Worm (Caenorhabditis elegans) whole organism, L2 larva: ENCODE data around the gene F47C12.13.

Experiments
- C34F6.9 ChIP-seq: fragments of 150-350 bp; optimal IDR thresholded peaks from 2 replicates; lab custom pipeline; 2014; ENCODE audit warnings: missing biosample characterization, missing genetic modification characterization
- F13H6.1 ChIP-seq: sonication (generic microtip); optimal IDR thresholded peaks from 2 replicates; lab custom pipeline; 2016; ENCODE audit warnings: missing genetic modification characterization, missing compliant biosample characterization
- R02D3.7 ChIP-seq: fragments of 150-350 bp; optimal IDR thresholded peaks from 2 replicates; lab custom pipeline; 2014; ENCODE audit warnings: missing biosample characterization, missing genetic modification characterization
- ZK546.5 ChIP-seq: sonication (generic microtip); optimal IDR thresholded peaks from 2 replicates; lab custom pipeline; 2017; ENCODE audit warnings: missing biosample characterization, missing genetic modification characterization
- ama-1 ChIP-seq: fragments of 150-350 bp; optimal IDR thresholded peaks from 2 replicates; lab custom pipeline; 2018; ENCODE audit warnings: inconsistent platforms
- blmp-1 ChIP-seq: sonication (generic microtip); optimal IDR thresholded peaks from 2 replicates; lab custom pipeline; 2017; ENCODE audit warnings: missing genetic modification characterization, mild to moderate bottlenecking, missing compliant biosample characterization, antibody characterized with exemption, moderate library complexity; ENCODE audit not compliant: insufficient read depth
- ceh-16 ChIP-seq: fragments of 150-350 bp; optimal IDR thresholded peaks from 2 replicates; lab custom pipeline; 2014; ENCODE audit warnings: missing biosample characterization, missing genetic modification characterization
- crh-2 ChIP-seq: sonication (generic microtip); optimal IDR thresholded peaks from 2 replicates; lab custom pipeline; 2017; ENCODE audit warnings: missing biosample characterization, missing genetic modification characterization
- dmd-4 ChIP-seq: sonication (generic microtip); optimal IDR thresholded peaks from 2 replicates; lab custom pipeline; 2017; ENCODE audit warnings: missing biosample characterization, missing genetic modification characterization
- egl-27 ChIP-seq: sonication (generic microtip); optimal IDR thresholded peaks from 3 replicates; lab custom pipeline; 2017; ENCODE audit warnings: missing biosample characterization, missing genetic modification reagents, missing genetic modification characterization
- elt-1 ChIP-seq: fragments of 150-350 bp; optimal IDR thresholded peaks from 2 replicates; lab custom pipeline; 2014; ENCODE audit warnings: missing biosample characterization, missing genetic modification characterization
- gmeb-1 ChIP-seq: fragments of 150-350 bp; optimal IDR thresholded peaks from 2 replicates; lab custom pipeline; 2014; ENCODE audit warnings: missing biosample characterization, missing genetic modification characterization
- lin-11 ChIP-seq: fragments of 150-350 bp; sonication (generic microtip); optimal IDR thresholded peaks from 2 replicates; lab custom pipeline; 2014; ENCODE audit warnings: missing biosample characterization, missing genetic modification characterization, inconsistent platforms, mixed read lengths
- lin-39 ChIP-seq: fragments of 150-350 bp; optimal IDR thresholded peaks from 2 replicates; lab custom pipeline; 2014; ENCODE audit warnings: missing biosample characterization, missing genetic modification reagents, missing genetic modification characterization
- mbf-1 ChIP-seq: sonication (generic microtip); optimal IDR thresholded peaks from 2 replicates; lab custom pipeline; 2017; ENCODE audit warnings: missing biosample characterization, missing genetic modification characterization
- mdl-1 ChIP-seq, 2 experiments: fragments of 150-350 bp in 1 of 2; sonication (generic microtip) in 1 of 2; optimal IDR thresholded peaks; 2 replicates each; lab custom pipeline; 2017; ENCODE audit warnings: missing biosample characterization in 2 of 2, missing genetic modification characterization in 2 of 2
- nhr-10 ChIP-seq: sonication (generic microtip); optimal IDR thresholded peaks from 2 replicates; lab custom pipeline; 2017; ENCODE audit warnings: missing biosample characterization, missing genetic modification characterization
- nhr-21 ChIP-seq: fragments of 150-350 bp; optimal IDR thresholded peaks from 2 replicates; lab custom pipeline; 2014; ENCODE audit warnings: missing biosample characterization, missing genetic modification characterization
- nhr-237 ChIP-seq: fragments of 150-350 bp; optimal IDR thresholded peaks from 2 replicates; lab custom pipeline; 2014; ENCODE audit warnings: missing biosample characterization, missing genetic modification characterization
- nhr-6 ChIP-seq: fragments of 150-350 bp; optimal IDR thresholded peaks from 2 replicates; lab custom pipeline; 2014; ENCODE audit warnings: missing biosample characterization, missing genetic modification characterization
- nhr-77 ChIP-seq: fragments of 150-350 bp; optimal IDR thresholded peaks from 2 replicates; lab custom pipeline; 2014; ENCODE audit warnings: missing biosample characterization, missing genetic modification characterization
- peb-1 ChIP-seq: fragments of 150-350 bp; optimal IDR thresholded peaks from 2 replicates; lab custom pipeline; 2014; ENCODE audit warnings: missing biosample characterization, missing genetic modification characterization
- sem-4 ChIP-seq: fragments of 150-350 bp; optimal IDR thresholded peaks from 2 replicates; lab custom pipeline; 2014; ENCODE audit warnings: missing biosample characterization, missing genetic modification reagents, missing genetic modification characterization
- skn-1 ChIP-seq: sonication (generic microtip); optimal IDR thresholded peaks from 2 replicates; lab custom pipeline; 2017; ENCODE audit warnings: missing biosample characterization, missing genetic modification characterization
- snpc-4 ChIP-seq: fragments of 150-350 bp; optimal IDR thresholded peaks from 2 replicates; lab custom pipeline; 2014; ENCODE audit warnings: missing biosample characterization, missing genetic modification characterization
- unc-62 ChIP-seq: fragments of 150-350 bp; optimal IDR thresholded peaks from 2 replicates; lab custom pipeline; 2014; ENCODE audit warnings: missing biosample characterization, missing genetic modification reagents, missing genetic modification characterization
- zag-1 ChIP-seq: fragments of 150-350 bp; optimal IDR thresholded peaks from 2 replicates; lab custom pipeline; 2014; ENCODE audit warnings: missing biosample characterization, missing genetic modification characterization
- ztf-1 ChIP-seq: fragments of 200-800 bp; sonication (Bioruptor generic); conservative IDR thresholded peaks from 2 replicates; pipeline ENCODE4 v1.3.6; 2022; ENCODE audit warnings: missing genetic modification characterization, missing compliant biosample characterization
- ztf-11 ChIP-seq: sonication (generic microtip); optimal IDR thresholded peaks from 2 replicates; lab custom pipeline; 2017; ENCODE audit warnings: missing biosample characterization, missing genetic modification characterization
- ztf-4 ChIP-seq: fragments of 150-350 bp; optimal IDR thresholded peaks from 2 replicates; lab custom pipeline; 2014; ENCODE audit warnings: missing biosample characterization, missing genetic modification characterization

F47C12.13 gene

DNA sequence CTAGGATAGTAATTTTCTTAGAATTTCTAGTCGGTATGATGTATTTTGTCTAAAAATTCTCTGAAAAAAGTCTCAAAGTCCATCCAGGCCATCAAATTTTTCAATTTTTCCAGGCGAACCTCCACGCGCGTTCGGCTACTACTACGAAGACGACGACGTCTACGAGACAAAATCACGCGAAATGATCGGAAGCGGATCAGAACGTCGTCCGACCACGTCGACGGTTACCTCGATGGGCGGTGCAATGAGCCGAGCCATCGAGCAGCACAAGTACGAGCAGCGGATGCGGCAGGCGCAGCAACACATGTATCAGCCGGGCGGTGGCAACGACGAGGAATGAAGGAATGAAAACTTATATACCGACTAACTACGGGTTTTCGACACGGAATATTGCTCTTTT, 19.4 kb upstream of the F47C12.13 start:
- TF ChIP-seq F13H6.1 (tag; lab: Kevin White, UChicago) (no peak), egl-27 (tag; lab: Kevin White, UChicago) (no peak), nhr-237 (tag; lab: Kevin White, UChicago) (no peak), skn-1 (no peak), mbf-1 (tag; lab: Kevin White, UChicago) (no peak), lin-11 (no peak), nhr-21 (tag; lab: Kevin White, UChicago) (no peak), ceh-16 (no peak), crh-2 (no peak), peb-1 (tag; lab: Kevin White, UChicago) (no peak), unc-62 (no peak), nhr-6 (tag; lab: Kevin White, UChicago) (no peak), nhr-10 (tag; lab: Kevin White, UChicago) (no peak)

DNA sequence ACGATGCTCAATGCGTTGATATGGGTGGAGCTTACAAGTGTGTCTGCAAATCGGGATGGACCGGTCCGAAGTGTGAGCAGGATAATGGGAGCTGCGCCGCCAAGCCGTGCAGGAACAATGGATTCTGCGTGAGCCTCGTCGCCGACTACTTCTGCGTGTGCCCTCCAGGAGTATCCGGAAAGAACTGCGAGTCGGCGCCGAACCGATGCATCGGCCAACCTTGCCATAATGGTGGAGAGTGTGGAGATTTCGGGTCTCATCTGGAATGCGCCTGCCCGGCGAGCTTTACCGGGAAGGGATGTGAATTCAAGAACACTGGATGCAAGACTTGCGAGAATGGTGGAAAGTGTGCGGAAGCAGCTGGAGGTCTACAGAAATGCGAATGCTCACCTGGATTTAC, 15.7 kb upstream of the F47C12.13 start:
- TF ChIP-seq mdl-1 (tag; optimal IDR thresholded peaks at IDR 0.05; lab: Kevin White, UChicago) = no peak
- no peak for TF ChIP-seq sem-4 (tag; lab: Kevin White, UChicago)
- no peak for TF ChIP-seq gmeb-1 (tag; lab: Kevin White, UChicago)
- TF ChIP-seq nhr-6 (tag; lab: Kevin White, UChicago) = no peak
- no peak for TF ChIP-seq snpc-4 (tag; lab: Kevin White, UChicago)
- no peak for TF ChIP-seq elt-1 (tag; lab: Kevin White, UChicago)
- no peak for TF ChIP-seq nhr-10 (tag; lab: Kevin White, UChicago)
- no peak for TF ChIP-seq unc-62
- TF ChIP-seq ztf-4 (tag; lab: Kevin White, UChicago) = no peak
- no peak for TF ChIP-seq nhr-21 (tag; lab: Kevin White, UChicago)
- no peak for TF ChIP-seq nhr-77
- TF ChIP-seq ZK546.5 = no peak
- TF ChIP-seq dmd-4 = no peak
- TF ChIP-seq peb-1 (tag; lab: Kevin White, UChicago) = no peak
- TF ChIP-seq ceh-16 = no peak
- TF ChIP-seq mbf-1 (tag; lab: Kevin White, UChicago) = no peak
- no peak for TF ChIP-seq R02D3.7
- TF ChIP-seq zag-1 (tag; lab: Kevin White, UChicago) = no peak
- TF ChIP-seq, all 48 proteins: peak for 0

- TF ChIP-seq blmp-1 (tag; lab: Kevin White, UChicago) = peak; percentile 65
- no peak for TF ChIP-seq crh-2
Observed at ce11 chrIV:4008440-4008839, 14.2 kb upstream of the F47C12.13 start.

ce11 chrIV:4007697-4008096, 13.5 kb upstream of the F47C12.13 start, which contains the start of gene W02C12.2:
Gene W02C12.2 (minus strand): TSS chrIV:4007973.
- TF ChIP-seq C34F6.9 (tag; lab: Kevin White, UChicago) = peak; percentile 38
- TF ChIP-seq ztf-11 (tag; lab: Kevin White, UChicago) = no peak

DNA sequence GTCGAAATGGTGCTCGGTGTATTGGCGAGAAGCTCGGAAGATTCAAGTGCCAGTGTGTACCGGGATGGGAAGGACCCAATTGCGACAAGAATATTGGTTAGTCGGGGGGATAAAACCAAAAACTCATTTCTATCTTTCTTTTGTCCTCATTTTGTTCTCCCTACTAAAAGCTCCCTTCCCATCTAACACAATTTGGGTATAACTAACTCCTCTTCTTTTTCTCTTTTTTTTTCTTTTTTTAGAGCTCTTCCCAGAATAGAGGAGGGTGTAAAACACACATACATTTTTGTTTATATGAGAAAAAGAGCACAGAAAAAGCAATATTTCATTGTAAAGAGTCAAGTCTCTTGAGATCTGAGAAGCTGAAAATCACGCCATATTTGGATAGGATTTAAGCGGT, 10.9 kb upstream of the F47C12.13 start:
- TF ChIP-seq ztf-1 (GFP tag; lab: Robert Waterston, UW) (no peak), zag-1 (tag; lab: Kevin White, UChicago) (peak; percentile 49)
- TF ChIP-seq, all 48 proteins: peak for 1

DNA sequence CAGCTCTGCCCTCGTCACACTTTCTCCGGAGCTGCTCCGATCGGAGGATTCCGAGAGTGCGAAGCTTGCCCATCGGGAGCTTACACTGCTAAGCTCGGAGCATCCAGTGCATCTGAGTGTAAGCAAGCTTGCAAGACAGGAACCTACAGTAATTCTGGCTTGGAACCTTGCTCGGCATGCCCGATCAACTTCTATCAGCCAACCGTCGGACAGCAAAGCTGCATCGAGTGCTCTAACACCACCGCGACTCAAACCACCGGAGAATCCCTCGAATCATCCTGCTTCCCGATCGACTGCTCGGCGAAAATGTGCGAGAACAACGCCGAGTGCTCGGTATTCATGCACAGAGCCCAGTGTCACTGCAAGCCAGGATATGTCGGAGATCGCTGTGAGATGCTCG, 10.0 kb upstream of the F47C12.13 start:
- TF ChIP-seq mbf-1 (tag; lab: Kevin White, UChicago) (no peak), gmeb-1 (tag; lab: Kevin White, UChicago) (no peak), ama-1 (lab: Kevin White, UChicago) (no peak), ztf-4 (tag; lab: Kevin White, UChicago) (no peak)

DNA sequence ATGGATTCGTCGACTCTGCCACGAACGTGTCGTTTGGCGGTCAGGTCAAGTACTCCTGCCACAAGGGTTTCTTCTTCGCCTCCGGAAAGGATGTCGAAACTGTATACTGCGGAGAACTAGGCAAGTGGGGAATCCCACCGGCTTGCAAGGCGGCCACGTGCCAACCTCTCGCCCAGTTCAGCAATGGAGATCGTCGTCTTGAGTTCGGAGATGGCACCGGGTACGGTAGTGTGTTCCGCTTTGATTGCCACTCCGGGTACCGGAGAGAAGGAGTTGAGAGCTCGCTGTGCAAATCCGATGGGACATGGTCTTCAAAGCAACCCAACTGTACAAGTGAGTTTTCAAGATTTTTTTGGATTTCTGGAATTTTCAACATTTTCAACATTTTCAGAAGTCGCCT, 5.4 kb upstream of the F47C12.13 start:
- TF ChIP-seq blmp-1 (tag; lab: Kevin White, UChicago) = no peak
- TF ChIP-seq lin-39 (tag; lab: Kevin White, UChicago) = no peak
- TF ChIP-seq crh-2 = no peak
- TF ChIP-seq, all 48 proteins: peak for 0
